Fruit fly (Drosophila melanogaster): ENCODE measurements around the gene CG9231.

The CG9231 gene

DNA sequence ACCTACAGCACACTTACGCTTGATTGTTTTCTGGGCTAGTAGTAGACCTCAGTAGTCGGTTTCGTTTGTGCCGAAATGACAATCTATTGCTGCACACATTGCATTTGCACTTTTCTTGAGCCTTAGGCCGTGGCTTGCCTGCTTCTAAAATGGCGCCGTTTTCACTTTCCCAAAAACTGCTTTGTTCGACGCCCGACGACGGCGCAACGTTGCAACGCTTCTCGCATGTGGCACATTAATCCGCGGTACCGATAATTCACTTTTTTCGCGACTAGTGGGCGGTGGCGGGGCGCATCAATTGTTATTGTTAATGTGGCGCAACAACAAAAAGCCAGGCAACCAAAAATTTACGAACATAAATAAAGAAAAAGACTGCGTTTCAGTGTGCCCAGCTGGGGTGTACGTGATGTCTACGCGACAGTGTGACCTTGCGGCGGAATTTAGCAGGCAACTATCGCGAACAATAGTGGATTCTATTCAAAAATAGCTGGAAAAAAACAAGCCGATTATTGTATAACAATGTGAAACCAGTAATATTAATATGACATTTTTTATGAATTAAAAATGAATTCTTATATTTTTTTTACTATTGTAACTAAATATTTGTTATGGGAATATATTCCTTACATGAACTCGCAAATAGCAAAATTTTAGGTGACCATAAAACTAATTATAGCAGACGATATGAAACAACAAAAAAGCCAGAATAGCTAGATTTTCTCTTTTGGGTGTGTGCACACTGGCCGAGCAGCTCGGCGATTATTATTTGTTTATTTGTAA is 12.8 kb upstream of the CG9231 start, which contains the start of the genes ash1 and Taf6 (continued):
- TF ChIP-seq CG14860 (GFP tag; IDR thresholded peaks at IDR 0.05; ENCODE audit: partially characterized antibody) = peak; percentile 50; the same call in 1 of the 3 replicates
- peak; percentile 29; the same call in 1 of the 2 replicates for TF ChIP-seq CG3847 (GFP tag; IDR thresholded peaks at IDR 0.05)
- 0 out of 4 replicates have a peak, but pooled peaks have one; percentile 11 for TF ChIP-seq chinmo (GFP tag; IDR thresholded peaks at IDR 0.05; ENCODE audit: partially characterized antibody)
- TF ChIP-seq CG34224 (GFP tag; IDR thresholded peaks at IDR 0.05; ENCODE audit: partially characterized antibody) = 0 out of 3 replicates have a peak, but pooled peaks have one; percentile 39
- TF ChIP-seq Doc3 (GFP tag; IDR thresholded peaks at IDR 0.05; ENCODE audit: partially characterized antibody) = peak; percentile 70
- peak; percentile 78 for TF ChIP-seq trem (tag; optimal IDR thresholded peaks at IDR 0.05)
- TF ChIP-seq Sry-β (GFP tag; optimal IDR thresholded peaks at IDR 0.05) = peak; percentile 86
- TF ChIP-seq zen (tag; optimal IDR thresholded peaks at IDR 0.05) = peak; percentile 12
- peak; percentile 5 for TF ChIP-seq CG9727 (GFP tag; optimal IDR thresholded peaks at IDR 0.05)
- peak; percentile 75 for TF ChIP-seq stwl (tag; optimal IDR thresholded peaks at IDR 0.05)

- no peak for TF ChIP-seq CG7963 (GFP tag; IDR thresholded peaks at IDR 0.05; ENCODE audit: partially characterized antibody)
- TF ChIP-seq CG7556 (GFP tag; optimal IDR thresholded peaks at IDR 0.05) = peak; percentile 100
- peak; percentile 100 for TF ChIP-seq pnt (GFP tag; optimal IDR thresholded peaks at IDR 0.05)
- peak; percentile 99 for TF ChIP-seq cwo (GFP tag; optimal IDR thresholded peaks at IDR 0.05)
- peak; percentile 100 for TF ChIP-seq CG2678 (tag; optimal IDR thresholded peaks at IDR 0.05)
- TF ChIP-seq CG12391 (tag; optimal IDR thresholded peaks at IDR 0.05) = peak; percentile 100
- peak; percentile 100 for TF ChIP-seq CG12299 (tag; optimal IDR thresholded peaks at IDR 0.05)
- peak; percentile 100 for TF ChIP-seq CG6813 (GFP tag; optimal IDR thresholded peaks at IDR 0.05)
- peak; percentile 100 for TF ChIP-seq Hr3 (GFP tag; optimal IDR thresholded peaks at IDR 0.05)
- peak; percentile 100 for TF ChIP-seq ken (GFP tag; IDR thresholded peaks at IDR 0.05)
- TF ChIP-seq CG2116 (GFP tag; optimal IDR thresholded peaks at IDR 0.05) = peak; percentile 95
- peak; percentile 100 for TF ChIP-seq CG4404 (GFP tag; IDR thresholded peaks at IDR 0.05)
- TF ChIP-seq CG17328 (GFP tag; IDR thresholded peaks at IDR 0.05) = peak; percentile 100
- peak; percentile 100 for TF ChIP-seq CG17568 (GFP tag; optimal IDR thresholded peaks at IDR 0.05)
- peak; percentile 100 for TF ChIP-seq CG12659 (GFP tag; optimal IDR thresholded peaks at IDR 0.05)
- TF ChIP-seq CG15011 (GFP tag; optimal IDR thresholded peaks at IDR 0.05) = peak; percentile 100
- peak; percentile 100 for TF ChIP-seq CG11093 (GFP tag; IDR thresholded peaks at IDR 0.05)
- peak; percentile 99 for TF ChIP-seq Myb (GFP tag; optimal IDR thresholded peaks at IDR 0.05)
- TF ChIP-seq CG7786 (GFP tag; optimal IDR thresholded peaks at IDR 0.05) = peak; percentile 100
- TF ChIP-seq Nf-YB (GFP tag; optimal IDR thresholded peaks at IDR 0.05) = peak; percentile 94
- TF ChIP-seq ac (GFP tag; optimal IDR thresholded peaks at IDR 0.05) = peak; percentile 100
- TF ChIP-seq klu (GFP tag; IDR thresholded peaks at IDR 0.05) = peak; percentile 100
- TF ChIP-seq sim (GFP tag; IDR thresholded peaks at IDR 0.05) = peak; percentile 100
- TF ChIP-seq CG3281 (GFP tag; optimal IDR thresholded peaks at IDR 0.05) = peak; percentile 100
- peak; percentile 100 for TF ChIP-seq Aef1 (GFP tag; IDR thresholded peaks at IDR 0.05)
- TF ChIP-seq CG10321 (GFP tag; IDR thresholded peaks at IDR 0.05) = peak; percentile 94
- peak; percentile 63 for TF ChIP-seq BEAF-32 (GFP tag; optimal IDR thresholded peaks at IDR 0.05)
- peak; percentile 100 for TF ChIP-seq Pdp1 (GFP tag; optimal IDR thresholded peaks at IDR 0.05)
- TF ChIP-seq CG13775 (GFP tag; optimal IDR thresholded peaks at IDR 0.05) = peak; percentile 100
- TF ChIP-seq CTCF (GFP tag; optimal IDR thresholded peaks at IDR 0.05) = peak; percentile 85
- TF ChIP-seq H2.0 (GFP tag; IDR thresholded peaks at IDR 0.05) = peak; percentile 100
- TF ChIP-seq Atf-2 (GFP tag; optimal IDR thresholded peaks at IDR 0.05) = peak; percentile 100
- TF ChIP-seq CG2202 (tag; optimal IDR thresholded peaks at IDR 0.05) = peak; percentile 100
- no peak for TF ChIP-seq hb (GFP tag; IDR thresholded peaks at IDR 0.05; ENCODE audit: partially characterized antibody)
- no peak; the same call in 2 of the 3 replicates for TF ChIP-seq Doc3 (GFP tag; IDR thresholded peaks at IDR 0.05; ENCODE audit: partially characterized antibody)
- TF ChIP-seq CG11723 (GFP tag; optimal IDR thresholded peaks at IDR 0.05) = peak; percentile 100
- TF ChIP-seq CG14860 (GFP tag; IDR thresholded peaks at IDR 0.05; ENCODE audit: partially characterized antibody) = no peak
- TF ChIP-seq hth (optimal IDR thresholded peaks at IDR 0.05) = no peak
Observed at dm6 chr3L:19590422-19590821, 4.6 kb upstream of the CG9231 start, which contains the start of gene CG14100. CG14100 (minus strand) TSS chr3L:19590524.

Data from whole organism, embryonic.